Worm (Caenorhabditis elegans): ENCODE measurements around the gene scl-21.

- TF ChIP-seq pha-4 (tag; optimal IDR thresholded peaks at IDR 0.05) (no peak), unc-62 (GFP tag; optimal IDR thresholded peaks at IDR 0.05) (no peak), ceh-39 (tag; optimal IDR thresholded peaks at IDR 0.05) (no peak), blmp-1 (tag; optimal IDR thresholded peaks at IDR 0.05) (no peak), lin-13 (tag; optimal IDR thresholded peaks at IDR 0.05) (no peak), cnd-1 (tag; optimal IDR thresholded peaks at IDR 0.05) (no peak)
Measured at ce11 chrV:19448805-19449204, 46.7 kb downstream of the scl-21 start, which contains the start of gene M04C3.2.
